Fruit fly (Drosophila melanogaster) whole organism, embryonic: Measurements from ENCODE around the gene Gdh.

Experiments used
- ATbp ChIP-seq: fragments of 200-800 bp; sonication (Bioruptor generic); optimal IDR thresholded peaks from 2 replicates; lab custom pipeline; 2017; ENCODE audit warnings: missing biosample characterization, mild to moderate bottlenecking, missing genetic modification characterization, missing genetic modification reagents
- Awh ChIP-seq: fragments of 200-800 bp; sonication (Bioruptor generic); IDR thresholded peaks from 2 replicates; pipeline ENCODE4, ENCODE4 v1.3.6; 2022; ENCODE audit warnings: missing biosample characterization, missing genetic modification characterization
- CG10209 ChIP-seq: fragments of 200-800 bp; sonication (Bioruptor generic); optimal IDR thresholded peaks from 3 replicates; lab custom pipeline; 2017; ENCODE audit warnings: missing biosample characterization, mild to moderate bottlenecking, missing genetic modification characterization, missing genetic modification reagents
- CG1024 ChIP-seq: fragments of 200-800 bp; sonication (Bioruptor generic); IDR thresholded peaks from 2 replicates; pipeline ENCODE4 v1.3.6; 2022; ENCODE audit warnings: missing biosample characterization, missing genetic modification characterization
- CG10267 ChIP-seq: fragments of 200-800 bp; sonication (Bioruptor generic); optimal IDR thresholded peaks from 2 replicates; lab custom pipeline; 2018; ENCODE audit warnings: missing biosample characterization, mild to moderate bottlenecking, missing genetic modification characterization, moderate library complexity
- CG10274 ChIP-seq: fragments of 200-800 bp; sonication (Bioruptor generic); optimal IDR thresholded peaks from 3 replicates; lab custom pipeline; 2017; ENCODE audit warnings: missing biosample characterization, mild to moderate bottlenecking, missing genetic modification characterization
- CG10959 ChIP-seq: fragments of 200-800 bp; sonication (Bioruptor generic); IDR thresholded peaks from 2 replicates; pipeline ENCODE4 v1.3.6; 2022; ENCODE audit warnings: missing biosample characterization, missing genetic modification characterization
- CG12236 ChIP-seq: fragments of 200-800 bp; sonication (Bioruptor generic); optimal IDR thresholded peaks from 2 replicates; lab custom pipeline; 2016; ENCODE audit warnings: missing biosample characterization, missing genetic modification characterization
- CG14050 ChIP-seq: fragments of 200-800 bp; sonication (Bioruptor generic); IDR thresholded peaks from 3 replicates; pipeline ENCODE4 v1.3.6; 2022; ENCODE audit warnings: missing biosample characterization, missing genetic modification characterization
- CG15696 ChIP-seq: fragments of 200-800 bp; sonication (Bioruptor generic); optimal IDR thresholded peaks from 2 replicates; lab custom pipeline; 2019; ENCODE audit warnings: missing biosample characterization, mild to moderate bottlenecking, missing genetic modification characterization, moderate library complexity
- CG1602 ChIP-seq: fragments of 200-800 bp; sonication (Bioruptor generic); optimal IDR thresholded peaks from 3 replicates; lab custom pipeline; 2016; ENCODE audit warnings: missing biosample characterization, missing genetic modification characterization
- CG17186 ChIP-seq: fragments of 200-800 bp; sonication (Bioruptor generic); optimal IDR thresholded peaks from 3 replicates; lab custom pipeline; 2017; ENCODE audit warnings: missing biosample characterization, missing genetic modification reagents, missing genetic modification characterization
- CG17328 ChIP-seq: fragments of 200-800 bp; sonication (Bioruptor generic); IDR thresholded peaks from 2 replicates; pipeline ENCODE4 v1.3.6; 2022; ENCODE audit warnings: missing biosample characterization, missing genetic modification characterization
- CG17385 ChIP-seq: fragments of 200-800 bp; sonication (Bioruptor generic); optimal IDR thresholded peaks from 3 replicates; lab custom pipeline; 2018; ENCODE audit warnings: missing biosample characterization, mild to moderate bottlenecking, missing genetic modification characterization
- CG1832 ChIP-seq: fragments of 200-800 bp; sonication (Bioruptor generic); optimal IDR thresholded peaks from 2 replicates; lab custom pipeline; 2017; ENCODE audit warnings: missing biosample characterization, mild to moderate bottlenecking, missing genetic modification characterization, inconsistent platforms
- CG31224 ChIP-seq: fragments of 200-800 bp; sonication (Bioruptor generic); IDR thresholded peaks from 2 replicates; pipeline ENCODE4 v1.3.6; 2022; ENCODE audit warnings: missing biosample characterization, missing genetic modification characterization
- CG34376 ChIP-seq: fragments of 200-800 bp; sonication (Bioruptor generic); optimal IDR thresholded peaks from 2 replicates; lab custom pipeline; 2018; ENCODE audit warnings: missing biosample characterization, mild to moderate bottlenecking, missing genetic modification characterization
- CG42726 ChIP-seq: fragments of 200-800 bp; sonication (Bioruptor generic); IDR thresholded peaks from 2 replicates; pipeline ENCODE4 v1.3.6; 2022; ENCODE audit warnings: missing biosample characterization, missing genetic modification characterization; ENCODE audit not compliant: partially characterized antibody
- CG4328 ChIP-seq: fragments of 200-800 bp; sonication (Bioruptor generic); optimal IDR thresholded peaks from 3 replicates; lab custom pipeline; 2017; ENCODE audit warnings: missing biosample characterization, missing genetic modification reagents, missing genetic modification characterization
- CG4424 ChIP-seq: fragments of 200-800 bp; sonication (Bioruptor generic); optimal IDR thresholded peaks from 3 replicates; lab custom pipeline; 2016; ENCODE audit warnings: missing biosample characterization, missing genetic modification characterization
- CG4854 ChIP-seq: fragments of 200-800 bp; sonication (Bioruptor generic); optimal IDR thresholded peaks from 2 replicates; lab custom pipeline; 2016; ENCODE audit warnings: missing biosample characterization, missing genetic modification characterization, inconsistent platforms
- CG5180 ChIP-seq: fragments of 200-800 bp; sonication (Bioruptor generic); optimal IDR thresholded peaks from 3 replicates; lab custom pipeline; 2017; ENCODE audit warnings: missing biosample characterization, missing genetic modification characterization, mild to moderate bottlenecking, moderate library complexity, missing genetic modification reagents
- CG7745 ChIP-seq: fragments of 200-800 bp; sonication (Bioruptor generic); optimal IDR thresholded peaks from 2 replicates; lab custom pipeline; 2018; ENCODE audit warnings: missing biosample characterization, mild to moderate bottlenecking, missing genetic modification characterization, moderate library complexity
- CG7786 ChIP-seq: fragments of 200-800 bp; sonication (Bioruptor generic); optimal IDR thresholded peaks from 2 replicates; lab custom pipeline; 2016; ENCODE audit warnings: missing biosample characterization, missing genetic modification characterization
- CG8359 ChIP-seq: fragments of 200-800 bp; sonication (Bioruptor generic); optimal IDR thresholded peaks from 2 replicates; lab custom pipeline; 2017; ENCODE audit warnings: missing biosample characterization, mild to moderate bottlenecking, missing genetic modification characterization, borderline replicate concordance
- Ets65A ChIP-seq: fragments of 200-800 bp; sonication (Bioruptor generic); peaks from one replicate; lab custom pipeline; 2016; ENCODE audit warnings: missing biosample characterization, missing genetic modification characterization
- HHEX ChIP-seq: fragments of 200-800 bp; sonication (Bioruptor generic); optimal IDR thresholded peaks from 3 replicates; lab custom pipeline; 2017; ENCODE audit warnings: missing biosample characterization, mild to moderate bottlenecking, missing genetic modification characterization, missing genetic modification reagents
- HLH4C ChIP-seq: fragments of 200-800 bp; sonication (Bioruptor generic); IDR thresholded peaks from 3 replicates; pipeline ENCODE4 v1.3.6; 2022; ENCODE audit warnings: missing biosample characterization, missing genetic modification characterization; ENCODE audit not compliant: partially characterized antibody
- Hr39 ChIP-seq: fragments of >200 bp; optimal IDR thresholded peaks from 2 replicates; lab custom pipeline; 2017
- NC2α ChIP-seq: fragments of 200-800 bp; sonication (Bioruptor generic); optimal IDR thresholded peaks from 2 replicates; lab custom pipeline; 2016; ENCODE audit warnings: missing biosample characterization, missing genetic modification characterization
- Xbp1 ChIP-seq: fragments of 200-800 bp; sonication (Bioruptor generic); optimal IDR thresholded peaks from 3 replicates; lab custom pipeline; 2016; ENCODE audit warnings: missing biosample characterization, mild to moderate bottlenecking, missing genetic modification characterization
- ab ChIP-seq: fragments of 200-800 bp; sonication (Bioruptor generic); optimal IDR thresholded peaks from 2 replicates; lab custom pipeline; 2016; ENCODE audit warnings: missing biosample characterization, missing genetic modification characterization
- ara ChIP-seq: fragments of 200-800 bp; sonication (Bioruptor generic); IDR thresholded peaks from 2 replicates; pipeline ENCODE4 v1.3.6; 2022; ENCODE audit warnings: missing biosample characterization, missing genetic modification characterization
- az2 ChIP-seq: fragments of 200-800 bp; sonication (Bioruptor generic); optimal IDR thresholded peaks from 3 replicates; lab custom pipeline; 2016; ENCODE audit warnings: missing biosample characterization, missing genetic modification characterization
- crc ChIP-seq: fragments of 200-800 bp; sonication (Bioruptor generic); optimal IDR thresholded peaks from 2 replicates; lab custom pipeline; 2016; ENCODE audit warnings: missing biosample characterization, missing genetic modification characterization
- disco-r ChIP-seq: fragments of 200-800 bp; sonication (Bioruptor generic); optimal IDR thresholded peaks from 2 replicates; lab custom pipeline; 2016; ENCODE audit warnings: missing biosample characterization, missing genetic modification characterization
- ewg ChIP-seq: fragments of 200-800 bp; sonication (Bioruptor generic); optimal IDR thresholded peaks from 3 replicates; lab custom pipeline; 2017; ENCODE audit warnings: mild to moderate bottlenecking, missing biosample characterization, missing genetic modification reagents, missing genetic modification characterization
- ham ChIP-seq: fragments of 200-800 bp; sonication (Bioruptor generic); IDR thresholded peaks from 2 replicates; pipeline ENCODE4 v1.3.6; 2022; ENCODE audit warnings: missing biosample characterization, missing genetic modification characterization
- lilli ChIP-seq: fragments of 200-800 bp; sonication (Bioruptor generic); optimal IDR thresholded peaks from 3 replicates; lab custom pipeline; 2016; ENCODE audit warnings: missing biosample characterization, missing genetic modification characterization
- mam ChIP-seq: fragments of 200-800 bp; sonication (Bioruptor generic); optimal IDR thresholded peaks from 3 replicates; lab custom pipeline; 2016; ENCODE audit warnings: missing biosample characterization, missing genetic modification characterization
- mirr ChIP-seq: fragments of 200-800 bp; sonication (Bioruptor generic); optimal IDR thresholded peaks from 3 replicates; lab custom pipeline; 2018; ENCODE audit warnings: missing biosample characterization, mild to moderate bottlenecking, missing genetic modification characterization
- nerfin-1 ChIP-seq: fragments of 200-800 bp; sonication (Bioruptor generic); optimal IDR thresholded peaks from 3 replicates; lab custom pipeline; 2019; ENCODE audit warnings: missing biosample characterization, mild to moderate bottlenecking, missing genetic modification characterization, moderate library complexity
- phol ChIP-seq: fragments of 200-800 bp; sonication (Bioruptor generic); optimal IDR thresholded peaks from 3 replicates; lab custom pipeline; 2018; ENCODE audit warnings: missing biosample characterization, mild to moderate bottlenecking, missing genetic modification characterization, moderate library complexity
- pros ChIP-seq: fragments of 200-800 bp; sonication (Bioruptor generic); optimal IDR thresholded peaks from 3 replicates; lab custom pipeline; 2019; ENCODE audit warnings: missing biosample characterization, mild to moderate bottlenecking, missing genetic modification characterization, moderate library complexity
- sens-2 ChIP-seq: fragments of 200-800 bp; sonication (Bioruptor generic); IDR thresholded peaks from 2 replicates; pipeline ENCODE4 v1.3.6; 2022; ENCODE audit warnings: missing biosample characterization, missing genetic modification characterization
- sim ChIP-seq: fragments of 200-800 bp; sonication (Bioruptor generic); IDR thresholded peaks from 2 replicates; pipeline ENCODE4 v1.3.6; 2022; ENCODE audit warnings: missing biosample characterization, missing genetic modification characterization
- sob ChIP-seq: fragments of 200-800 bp; sonication (Bioruptor generic); IDR thresholded peaks from 2 replicates; pipeline ENCODE4 v1.3.6; 2022; ENCODE audit warnings: missing biosample characterization, missing genetic modification characterization
- stc ChIP-seq: fragments of 200-800 bp; sonication (Bioruptor generic); IDR thresholded peaks from 2 replicates; pipeline ENCODE4 v1.3.6; 2022; ENCODE audit warnings: missing biosample characterization, missing genetic modification characterization
- tap ChIP-seq: fragments of 200-800 bp; optimal IDR thresholded peaks from 3 replicates; lab custom pipeline; 2019; ENCODE audit warnings: missing biosample characterization, mild to moderate bottlenecking, missing genetic modification characterization, moderate library complexity
- tio ChIP-seq: fragments of 200-800 bp; sonication (Bioruptor generic); optimal IDR thresholded peaks from 2 replicates; lab custom pipeline; 2017; ENCODE audit warnings: missing biosample characterization, missing genetic modification characterization, inconsistent platforms
- vnd ChIP-seq: fragments of 200-800 bp; sonication (Bioruptor generic); IDR thresholded peaks from 3 replicates; pipeline ENCODE4 v1.3.6; 2022; ENCODE audit warnings: missing biosample characterization, missing genetic modification characterization; ENCODE audit not compliant: partially characterized antibody

Gene Gdh

dm6 chr3R:23969449-23969848, 26.5 kb upstream of the Gdh start (continued):
- TF ChIP-seq CG17385 (peak; percentile 40), CG17186 (GFP tag; lab: Kevin White, UChicago) (no peak), ham (GFP tag; lab: Robert Waterston, UW) (no peak), stc (GFP tag; lab: Robert Waterston, UW) (peak; percentile 51), CG1602 (no peak), sob (GFP tag; lab: Robert Waterston, UW) (0 out of 2 replicates have a peak, but pooled peaks have one; percentile 32), CG42726 (GFP tag; lab: Robert Waterston, UW) (no peak), tio (no peak), CG8359 (GFP tag; lab: Kevin White, UChicago) (no peak), CG10209 (GFP tag; lab: Kevin White, UChicago) (no peak), ATbp (GFP tag; lab: Kevin White, UChicago) (peak; percentile 56), nerfin-1 (tag; lab: Kevin White, UChicago) (peak; percentile 33), CG10267 (tag; lab: Kevin White, UChicago) (peak; percentile 21), CG31224 (peak; percentile 33; the same call in 1 of the 2 replicates), CG4424 (GFP tag; lab: Kevin White, UChicago) (peak; percentile 28), CG7786 (GFP tag; lab: Kevin White, UChicago) (no peak), CG4328 (GFP tag; lab: Kevin White, UChicago) (peak; percentile 9), mirr (GFP tag; lab: Kevin White, UChicago) (no peak), CG17328 (peak; percentile 42; the same call in 1 of the 2 replicates), CG12236 (no peak), HHEX (GFP tag; lab: Kevin White, UChicago) (peak; percentile 63), CG34376 (GFP tag; lab: Kevin White, UChicago) (no peak), ewg (peak; percentile 17), CG7745 (tag; lab: Kevin White, UChicago) (no peak), CG15696 (no peak), Ets65A (GFP tag; lab: Kevin White, UChicago) (no peak), crc (GFP tag; lab: Kevin White, UChicago) (no peak), CG10274 (GFP tag; lab: Kevin White, UChicago) (no peak), CG1024 (GFP tag; lab: Robert Waterston, UW) (0 out of 2 replicates have a peak, but pooled peaks have one; percentile 27), NC2α (GFP tag; lab: Kevin White, UChicago) (no peak), Xbp1 (peak; percentile 15), sens-2 (peak; percentile 17; the same call in 1 of the 2 replicates), CG5180 (GFP tag; lab: Kevin White, UChicago) (peak; percentile 19), phol (tag; lab: Kevin White, UChicago) (peak; percentile 55), Awh (GFP tag; lab: Robert Waterston, UW) (peak; percentile 46; the same call in 1 of the 2 replicates), mam (GFP tag; lab: Kevin White, UChicago) (no peak), az2 (GFP tag; lab: Kevin White, UChicago) (peak; percentile 5), CG10959 (GFP tag; lab: Robert Waterston, UW) (no peak), CG1832 (GFP tag; lab: Kevin White, UChicago) (no peak), tap (tag; lab: Kevin White, UChicago) (peak; percentile 57), vnd (GFP tag; lab: Robert Waterston, UW) (no peak), pros (GFP tag; lab: Kevin White, UChicago) (no peak), ab (GFP tag; lab: Kevin White, UChicago) (no peak), disco-r (GFP tag; lab: Kevin White, UChicago) (no peak), CG4854 (GFP tag; lab: Kevin White, UChicago) (no peak), sim (GFP tag; lab: Robert Waterston, UW) (no peak), lilli (GFP tag; lab: Kevin White, UChicago) (no peak), HLH4C (GFP tag; lab: Robert Waterston, UW) (no peak), Hr39 (lab: Kevin White, UChicago) (no peak), CG14050 (GFP tag; lab: Robert Waterston, UW) (peak; percentile 20; the same call in 1 of the 3 replicates), ara (no peak)
